Fruit fly (Drosophila melanogaster): ENCODE measurements around the gene VhaAC39-2.

- TF ChIP-seq Clk (GFP tag; optimal IDR thresholded peaks at IDR 0.05): no peak
- no peak for TF ChIP-seq CG1620 (GFP tag; optimal IDR thresholded peaks at IDR 0.05)
- TF ChIP-seq CG12768 (GFP tag; optimal IDR thresholded peaks at IDR 0.05): peak; percentile 69
- TF ChIP-seq kay (GFP tag; ENCODE audit: borderline replicate concordance): no peak
- TF ChIP-seq CG14711 (tag; optimal IDR thresholded peaks at IDR 0.05): no peak
These were observed 20.0 kb downstream of the VhaAC39-2 start for dm6 chr3R:23138992-23139633.

Data from whole organism, adult.